Worm (Caenorhabditis elegans) whole organism, late embryonic: ENCODE results near the gene C14C6.3.
A peak's percentile ranks its signal among the peaks of the same experiment; 100 is the strongest.

Experiments used
- C38D4.7 ChIP-seq: fragments of 200-800 bp; sonication (Bioruptor generic); optimal IDR thresholded peaks from 2 replicates; lab custom pipeline; 2018; ENCODE audit warnings: mild to moderate bottlenecking, missing genetic modification characterization, moderate library complexity, missing compliant biosample characterization
- F13H6.1 ChIP-seq: sonication (generic microtip); optimal IDR thresholded peaks from 2 replicates; lab custom pipeline; 2016; ENCODE audit warnings: missing genetic modification characterization, missing compliant biosample characterization
- K02D7.2 ChIP-seq: sonication (generic microtip); optimal IDR thresholded peaks from 2 replicates; lab custom pipeline; 2017; ENCODE audit warnings: mild to moderate bottlenecking, missing genetic modification characterization, missing compliant biosample characterization
- K09A11.1 ChIP-seq: sonication (generic microtip); optimal IDR thresholded peaks from 2 replicates; lab custom pipeline; 2017; ENCODE audit warnings: antibody characterized with exemption, mild to moderate bottlenecking, missing genetic modification characterization, missing compliant biosample characterization; ENCODE audit not compliant: insufficient read depth
- T23F11.4 ChIP-seq: fragments of 200-800 bp; sonication (Bioruptor generic); optimal IDR thresholded peaks from 2 replicates; lab custom pipeline; 2018; ENCODE audit warnings: mild to moderate bottlenecking, missing genetic modification characterization, missing compliant biosample characterization
- Y22D7AL.16 ChIP-seq: sonication (generic microtip); optimal IDR thresholded peaks from 2 replicates; lab custom pipeline; 2016; ENCODE audit warnings: missing genetic modification characterization, missing compliant biosample characterization
- ahr-1 ChIP-seq: sonication (generic microtip); optimal IDR thresholded peaks from 2 replicates; lab custom pipeline; 2016; ENCODE audit warnings: missing genetic modification characterization, missing compliant biosample characterization
- ama-1 ChIP-seq: fragments of 150-350 bp; optimal IDR thresholded peaks from 2 replicates; lab custom pipeline; 2014
- ceh-19 ChIP-seq: fragments of 200-800 bp; sonication (Bioruptor generic); optimal IDR thresholded peaks from 2 replicates; lab custom pipeline; 2018; ENCODE audit warnings: mild to moderate bottlenecking, missing genetic modification characterization, missing compliant biosample characterization
- ceh-24 ChIP-seq: sonication (generic microtip); optimal IDR thresholded peaks from 2 replicates; lab custom pipeline; 2016; ENCODE audit warnings: mild to moderate bottlenecking, missing genetic modification characterization, missing compliant biosample characterization
- ceh-30 ChIP-seq: fragments of 150-350 bp; optimal IDR thresholded peaks from 2 replicates; lab custom pipeline; 2014; ENCODE audit warnings: missing biosample characterization, missing genetic modification characterization
- ceh-31 ChIP-seq: sonication (generic microtip); optimal IDR thresholded peaks from 2 replicates; lab custom pipeline; 2016; ENCODE audit warnings: missing genetic modification characterization, missing compliant biosample characterization
- ceh-34 ChIP-seq: sonication (generic microtip); optimal IDR thresholded peaks from 2 replicates; lab custom pipeline; 2016; ENCODE audit warnings: mild to moderate bottlenecking, missing genetic modification characterization, missing compliant biosample characterization
- ceh-45 ChIP-seq: fragments of 200-800 bp; sonication (Bioruptor generic); IDR thresholded peaks from 2 replicates; pipeline ENCODE4 v1.3.6; 2022; ENCODE audit warnings: missing genetic modification reagents, missing genetic modification characterization, missing compliant biosample characterization
- ceh-48 ChIP-seq: sonication (generic microtip); optimal IDR thresholded peaks from 2 replicates; lab custom pipeline; 2016; ENCODE audit warnings: missing genetic modification characterization, inconsistent platforms, missing compliant biosample characterization
- ceh-6 ChIP-seq: fragments of 200-800 bp; sonication (Bioruptor generic); optimal IDR thresholded peaks from 2 replicates; lab custom pipeline; 2018; ENCODE audit warnings: mild to moderate bottlenecking, missing genetic modification characterization, missing compliant biosample characterization
- ceh-9 ChIP-seq: sonication (generic microtip); optimal IDR thresholded peaks from 2 replicates; lab custom pipeline; 2016; ENCODE audit warnings: mild to moderate bottlenecking, missing genetic modification characterization, inconsistent platforms, missing compliant biosample characterization
- dmd-4 ChIP-seq: sonication (generic microtip); optimal IDR thresholded peaks from 2 replicates; lab custom pipeline; 2016; ENCODE audit warnings: borderline replicate concordance, missing genetic modification characterization, missing compliant biosample characterization
- dve-1 ChIP-seq: sonication (generic microtip); optimal IDR thresholded peaks from 2 replicates; lab custom pipeline; 2017; ENCODE audit warnings: antibody characterized with exemption, mild to moderate bottlenecking, missing genetic modification characterization, missing compliant biosample characterization
- fax-1 ChIP-seq: sonication (generic microtip); optimal IDR thresholded peaks from 2 replicates; lab custom pipeline; 2016; ENCODE audit warnings: missing genotype, missing genetic modification characterization, missing compliant biosample characterization
- fkh-10 ChIP-seq: fragments of 150-350 bp; optimal IDR thresholded peaks from 2 replicates; lab custom pipeline; 2014; ENCODE audit warnings: missing biosample characterization, missing genetic modification reagents, missing genetic modification characterization
- hlh-13 ChIP-seq: fragments of 200-800 bp; sonication (Bioruptor generic); optimal IDR thresholded peaks from 2 replicates; lab custom pipeline; 2018; ENCODE audit warnings: mild to moderate bottlenecking, missing genetic modification characterization, missing compliant biosample characterization
- hlh-15 ChIP-seq: sonication (generic microtip); optimal IDR thresholded peaks from 2 replicates; lab custom pipeline; 2016; ENCODE audit warnings: missing genetic modification characterization, missing compliant biosample characterization
- hlh-8 ChIP-seq: sonication (generic microtip); optimal IDR thresholded peaks from 2 replicates; lab custom pipeline; 2016; ENCODE audit warnings: missing genotype, missing genetic modification characterization, missing compliant biosample characterization
- lin-11 ChIP-seq: fragments of 200-800 bp; sonication (Bioruptor generic); optimal IDR thresholded peaks from 2 replicates; lab custom pipeline; 2018; ENCODE audit warnings: mild to moderate bottlenecking, missing genetic modification characterization, missing compliant biosample characterization
- madf-2 ChIP-seq: sonication (generic microtip); optimal IDR thresholded peaks from 2 replicates; lab custom pipeline; 2017; ENCODE audit warnings: missing genetic modification characterization, missing compliant biosample characterization
- mec-3 ChIP-seq: sonication (generic microtip); optimal IDR thresholded peaks from 2 replicates; lab custom pipeline; 2016; ENCODE audit warnings: borderline replicate concordance, missing genetic modification characterization, missing compliant biosample characterization
- nfya-1 ChIP-seq: sonication (generic microtip); optimal IDR thresholded peaks from 2 replicates; lab custom pipeline; 2017; ENCODE audit warnings: missing genetic modification characterization, mild to moderate bottlenecking, missing compliant biosample characterization, antibody characterized with exemption, moderate library complexity
- nhr-232 ChIP-seq: sonication (generic microtip); optimal IDR thresholded peaks from 2 replicates; lab custom pipeline; 2016; ENCODE audit warnings: missing genetic modification characterization, missing compliant biosample characterization
- npax-4 ChIP-seq: sonication (generic microtip); optimal IDR thresholded peaks from 2 replicates; lab custom pipeline; 2016; ENCODE audit warnings: missing genetic modification characterization, missing compliant biosample characterization
- odd-2 ChIP-seq: sonication (generic microtip); optimal IDR thresholded peaks from 2 replicates; lab custom pipeline; 2017; ENCODE audit warnings: antibody characterized with exemption, mild to moderate bottlenecking, missing genetic modification characterization, missing compliant biosample characterization
- pax-1 ChIP-seq: fragments of 150-350 bp; optimal IDR thresholded peaks from 2 replicates; lab custom pipeline; 2014; ENCODE audit warnings: missing biosample characterization, missing genetic modification characterization
- pqm-1 ChIP-seq: sonication (generic microtip); optimal IDR thresholded peaks from 2 replicates; lab custom pipeline; 2016; ENCODE audit warnings: missing genetic modification characterization, missing compliant biosample characterization
- pros-1 ChIP-seq: fragments of 150-350 bp; optimal IDR thresholded peaks from 2 replicates; lab custom pipeline; 2014; ENCODE audit warnings: missing biosample characterization, missing genetic modification reagents, missing genetic modification characterization
- ref-2 ChIP-seq: sonication (generic microtip); optimal IDR thresholded peaks from 2 replicates; lab custom pipeline; 2016; ENCODE audit warnings: missing genetic modification characterization, missing compliant biosample characterization
- sox-2 ChIP-seq: fragments of 200-800 bp; sonication (Bioruptor generic); IDR thresholded peaks from 2 replicates; pipeline ENCODE4 v1.3.6; 2022; ENCODE audit warnings: missing genetic modification reagents, missing genetic modification characterization, missing compliant biosample characterization
- sox-4 ChIP-seq: sonication (generic microtip); optimal IDR thresholded peaks from 2 replicates; lab custom pipeline; 2017; ENCODE audit warnings: mild to moderate bottlenecking, missing genetic modification characterization, inconsistent platforms, missing compliant biosample characterization
- tbx-2 ChIP-seq: sonication (generic microtip); optimal IDR thresholded peaks from 2 replicates; lab custom pipeline; 2016; ENCODE audit warnings: missing genetic modification characterization, missing compliant biosample characterization
- tbx-7 ChIP-seq: sonication (generic microtip); optimal IDR thresholded peaks from 2 replicates; lab custom pipeline; 2016; ENCODE audit warnings: missing genotype, missing genetic modification characterization, missing compliant biosample characterization
- ttx-3 ChIP-seq: sonication (generic microtip); optimal IDR thresholded peaks from 2 replicates; lab custom pipeline; 2016; ENCODE audit warnings: missing genetic modification reagents, missing genetic modification characterization, missing compliant biosample characterization
- unc-3 ChIP-seq, 2 experiments: fragments of 200-800 bp in 1 of 2; sonication (Bioruptor generic) in 1 of 2; sonication (generic microtip) in 1 of 2; conservative IDR thresholded peaks in 1 of 2; optimal IDR thresholded peaks in 1 of 2; 2 replicates each; pipeline versions ENCODE4 v1.3.6 to Lab custom; 2016 to 2022; ENCODE audit warnings: missing compliant biosample characterization in 2 of 2, missing genetic modification characterization in 2 of 2, missing genetic modification reagents in 1 of 2
- unc-42 ChIP-seq: sonication (generic microtip); optimal IDR thresholded peaks from 2 replicates; lab custom pipeline; 2016; ENCODE audit warnings: missing genotype, missing genetic modification characterization, missing compliant biosample characterization

Gene C14C6.3

DNA sequence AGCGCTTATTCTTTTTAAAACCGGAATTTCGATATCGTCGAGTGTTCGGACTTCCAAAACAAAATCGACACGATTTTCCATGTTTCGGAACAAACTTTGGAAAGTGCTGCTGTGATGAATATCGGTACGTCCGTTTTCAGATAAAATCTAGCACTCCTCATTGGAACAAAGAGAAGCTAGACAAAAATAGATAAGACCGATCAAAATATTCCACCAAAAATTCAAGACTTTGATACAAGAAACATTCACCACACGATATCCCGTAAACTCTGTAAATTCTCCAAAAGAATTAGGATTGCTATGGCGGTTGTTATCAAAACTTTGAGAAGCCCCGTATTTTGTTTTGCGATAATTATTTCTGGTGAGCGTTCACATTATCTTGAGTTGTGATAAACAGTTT, at the start of gene C14C6.3:
C14C6.3 (plus strand) TSS at position 301 of the 400 bp plus-strand sequence.
- TF ChIP-seq nfya-1 (no peak), K09A11.1 (tag; lab: Kevin White, UChicago) (no peak), ceh-31 (tag; lab: Kevin White, UChicago) (no peak), sox-4 (tag; lab: Kevin White, UChicago) (no peak), sox-2 (GFP tag; lab: Robert Waterston, UW) (no peak), fkh-10 (GFP tag; lab: Kevin White, UChicago) (no peak), ceh-30 (tag; lab: Kevin White, UChicago) (no peak), nhr-232 (tag; lab: Kevin White, UChicago) (no peak), lin-11 (tag; lab: Kevin White, UChicago) (no peak), fax-1 (no peak), odd-2 (no peak), hlh-15 (tag; lab: Kevin White, UChicago) (no peak)

ce11 chrV:494284-494683, 49.0 kb upstream of the C14C6.3 start, which contains the start of gene nhr-131:
nhr-131 (plus strand) TSS chrV:494370.
- TF ChIP-seq ceh-45 (no peak), npax-4 (tag; lab: Kevin White, UChicago) (no peak), odd-2 (no peak), mec-3 (tag; lab: Kevin White, UChicago) (no peak), K09A11.1 (tag; lab: Kevin White, UChicago) (no peak)

DNA sequence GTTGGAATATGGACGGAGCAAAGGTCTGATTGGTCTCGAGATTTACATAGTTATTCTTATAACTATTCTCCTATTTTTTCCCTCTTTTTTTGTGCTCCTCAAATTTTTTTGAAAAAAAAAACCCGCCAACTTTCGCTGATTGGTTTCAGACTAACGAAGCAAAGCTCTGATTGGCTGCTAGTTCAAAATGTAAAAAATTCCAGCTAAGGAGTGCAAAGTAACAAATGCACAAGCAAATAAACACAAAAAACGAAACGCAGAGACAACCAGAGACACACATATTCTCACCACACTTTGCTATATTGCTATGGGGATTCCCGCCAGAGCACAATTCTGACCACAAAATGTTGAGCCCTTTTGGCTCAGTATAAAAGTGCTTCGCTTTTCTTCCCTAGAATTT, 45.9 kb upstream of the C14C6.3 start, which contains the start of gene T01G6.1:
T01G6.1 (plus strand) TSS at position 301 of the 400 bp plus-strand sequence.
- TF ChIP-seq hlh-13 (GFP tag; lab: Kevin White, UChicago) = no peak
- TF ChIP-seq nfya-1 = peak; percentile 37

DNA sequence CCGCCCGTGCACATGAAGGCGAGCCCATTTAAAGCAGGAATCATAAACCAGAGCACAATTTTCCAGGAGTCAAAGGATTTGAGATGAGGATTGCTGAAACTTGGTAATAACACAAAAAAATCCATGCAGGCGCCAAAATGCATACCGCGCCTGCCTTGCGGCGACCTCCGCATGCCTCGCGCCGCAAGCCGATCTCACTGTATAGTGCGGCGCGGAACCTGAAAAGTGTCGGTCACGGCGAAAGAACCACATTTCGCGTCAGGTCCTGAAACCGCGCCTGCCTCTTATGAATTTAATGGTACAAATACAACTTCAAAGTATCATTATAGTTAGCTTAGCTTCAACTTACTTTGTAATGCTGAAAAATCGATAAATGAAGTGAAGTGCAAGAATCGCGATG, 42.7 kb upstream of the C14C6.3 start:
- TF ChIP-seq lin-11 (tag; lab: Kevin White, UChicago) (no peak), ceh-19 (no peak), ceh-6 (GFP tag; lab: Kevin White, UChicago) (no peak), unc-42 (tag; lab: Kevin White, UChicago) (no peak), pqm-1 (tag; lab: Kevin White, UChicago) (no peak), ceh-31 (tag; lab: Kevin White, UChicago) (no peak), ama-1 (lab: Kevin White, UChicago) (no peak), odd-2 (no peak), ceh-24 (tag; lab: Kevin White, UChicago) (no peak), ttx-3 (tag; lab: Kevin White, UChicago) (no peak), pros-1 (tag; lab: Kevin White, UChicago) (no peak), hlh-8 (tag; lab: Kevin White, UChicago) (no peak), dmd-4 (tag; lab: Kevin White, UChicago) (no peak), madf-2 (no peak), fax-1 (no peak), ceh-30 (tag; lab: Kevin White, UChicago) (no peak), K09A11.1 (tag; lab: Kevin White, UChicago) (no peak), unc-3 (GFP tag; conservative IDR thresholded peaks at IDR 0.05; lab: Robert Waterston, UW) (no peak), unc-3 (tag; optimal IDR thresholded peaks at IDR 0.05; lab: Kevin White, UChicago) (no peak), ceh-9 (tag; lab: Kevin White, UChicago) (no peak), K02D7.2 (tag; lab: Kevin White, UChicago) (no peak)

ce11 chrV:501230-501629, 42.0 kb upstream of the C14C6.3 start, which contains the start of gene str-256:
str-256 (minus strand) TSS chrV:501330.
- TF ChIP-seq pros-1 (tag; lab: Kevin White, UChicago) = no peak
- TF ChIP-seq ceh-34 (tag; lab: Kevin White, UChicago) = no peak
- no peak for TF ChIP-seq C38D4.7 (GFP tag; lab: Kevin White, UChicago)
- TF ChIP-seq dve-1 (tag; lab: Kevin White, UChicago) = no peak
- TF ChIP-seq sox-4 (tag; lab: Kevin White, UChicago) = no peak
- TF ChIP-seq fax-1 = no peak
- no peak for TF ChIP-seq ttx-3 (tag; lab: Kevin White, UChicago)
- TF ChIP-seq ceh-19 = no peak
- no peak for TF ChIP-seq ref-2 (tag; lab: Kevin White, UChicago)
- no peak for TF ChIP-seq ceh-31 (tag; lab: Kevin White, UChicago)
- TF ChIP-seq Y22D7AL.16 (tag; lab: Kevin White, UChicago) = no peak
- TF ChIP-seq tbx-7 (tag; lab: Kevin White, UChicago) = no peak
- TF ChIP-seq F13H6.1 (tag; lab: Kevin White, UChicago) = no peak
- no peak for TF ChIP-seq ceh-6 (GFP tag; lab: Kevin White, UChicago)
- no peak for TF ChIP-seq ahr-1
- TF ChIP-seq ceh-48 (tag; lab: Kevin White, UChicago) = no peak
- no peak for TF ChIP-seq pax-1 (tag; lab: Kevin White, UChicago)
- TF ChIP-seq T23F11.4 (GFP tag; lab: Kevin White, UChicago) = no peak
- TF ChIP-seq tbx-2 (tag; lab: Kevin White, UChicago) = no peak
